Fruit fly (Drosophila melanogaster) whole organism, embryonic: ENCODE results near the gene RpS17.

Source experiments
- Adf1 ChIP-seq: fragments of 200-800 bp; sonication (Bioruptor generic); IDR thresholded peaks from 2 replicates; pipeline ENCODE4 v1.3.6; 2022; ENCODE audit warnings: missing biosample characterization, missing genetic modification characterization
- Bdp1 ChIP-seq: fragments of 200-800 bp; sonication (Bioruptor generic); optimal IDR thresholded peaks from 3 replicates; lab custom pipeline; 2016; ENCODE audit warnings: missing biosample characterization, missing genetic modification characterization
- Bteb2 ChIP-seq: fragments of 200-800 bp; sonication (Bioruptor generic); optimal IDR thresholded peaks from 2 replicates; lab custom pipeline; 2016; ENCODE audit warnings: missing biosample characterization, missing genetic modification characterization
- CG10209 ChIP-seq: fragments of 200-800 bp; sonication (Bioruptor generic); optimal IDR thresholded peaks from 3 replicates; lab custom pipeline; 2017; ENCODE audit warnings: missing biosample characterization, mild to moderate bottlenecking, missing genetic modification characterization, missing genetic modification reagents
- CG10543 ChIP-seq: fragments of 200-800 bp; sonication (Bioruptor generic); optimal IDR thresholded peaks from 3 replicates; lab custom pipeline; 2017; ENCODE audit warnings: missing biosample characterization, mild to moderate bottlenecking, missing genetic modification characterization, moderate library complexity
- CG11456 ChIP-seq: fragments of 200-800 bp; sonication (Bioruptor generic); IDR thresholded peaks from 3 replicates; pipeline ENCODE4 v1.3.6; 2022; ENCODE audit warnings: missing biosample characterization, missing genetic modification characterization
- CG17802 ChIP-seq: fragments of 200-800 bp; sonication (Bioruptor generic); optimal IDR thresholded peaks from 2 replicates; lab custom pipeline; 2018; ENCODE audit warnings: missing biosample characterization, mild to moderate bottlenecking, missing genetic modification characterization, moderate library complexity
- CG2199 ChIP-seq: fragments of 200-800 bp; sonication (Bioruptor generic); IDR thresholded peaks from 3 replicates; pipeline ENCODE4 v1.3.6; 2022; ENCODE audit warnings: missing biosample characterization, missing genetic modification characterization
- CG31224 ChIP-seq: fragments of 200-800 bp; sonication (Bioruptor generic); IDR thresholded peaks from 2 replicates; pipeline ENCODE4 v1.3.6; 2022; ENCODE audit warnings: missing biosample characterization, missing genetic modification characterization
- CG32767 ChIP-seq: fragments of 200-800 bp; sonication (Bioruptor generic); IDR thresholded peaks from 2 replicates; pipeline ENCODE4 v1.3.6; 2022; ENCODE audit warnings: missing biosample characterization, missing genetic modification characterization
- CG3407 ChIP-seq: fragments of 200-800 bp; sonication (Bioruptor generic); optimal IDR thresholded peaks from 2 replicates; lab custom pipeline; 2018; ENCODE audit warnings: missing biosample characterization, mild to moderate bottlenecking, missing genetic modification characterization
- CG42726 ChIP-seq: fragments of 200-800 bp; sonication (Bioruptor generic); IDR thresholded peaks from 2 replicates; pipeline ENCODE4 v1.3.6; 2022; ENCODE audit warnings: missing biosample characterization, missing genetic modification characterization; ENCODE audit not compliant: partially characterized antibody
- CG8359 ChIP-seq: fragments of 200-800 bp; sonication (Bioruptor generic); optimal IDR thresholded peaks from 2 replicates; lab custom pipeline; 2017; ENCODE audit warnings: missing biosample characterization, mild to moderate bottlenecking, missing genetic modification characterization, borderline replicate concordance
- CG9727 ChIP-seq: fragments of 200-800 bp; sonication (Bioruptor generic); optimal IDR thresholded peaks from 3 replicates; lab custom pipeline; 2017; ENCODE audit warnings: missing biosample characterization, mild to moderate bottlenecking, missing genetic modification characterization
- CG9932 ChIP-seq: fragments of 200-800 bp; sonication (Bioruptor generic); IDR thresholded peaks from 2 replicates; pipeline ENCODE4 v1.3.6; 2022; ENCODE audit warnings: missing biosample characterization, missing genetic modification characterization
- D19A ChIP-seq: fragments of 200-800 bp; optimal IDR thresholded peaks from 3 replicates; lab custom pipeline; 2019; ENCODE audit warnings: missing biosample characterization, mild to moderate bottlenecking, missing genetic modification characterization, moderate library complexity
- D19B ChIP-seq: fragments of 200-800 bp; sonication (Bioruptor generic); optimal IDR thresholded peaks from 2 replicates; lab custom pipeline; 2017; ENCODE audit warnings: missing biosample characterization, mild to moderate bottlenecking, missing genetic modification characterization
- MBD-R2 ChIP-seq: fragments of 200-800 bp; sonication (Bioruptor generic); IDR thresholded peaks from 2 replicates; pipeline ENCODE4 v1.3.6; 2022; ENCODE audit warnings: missing biosample characterization, missing genetic modification characterization
- Med ChIP-seq: fragments of 200-800 bp; sonication (Bioruptor generic); peaks from one replicate; lab custom pipeline; 2016; ENCODE audit warnings: missing biosample characterization, missing genetic modification characterization, mild to moderate bottlenecking, inconsistent platforms, moderate library complexity
- NFAT ChIP-seq: fragments of 200-800 bp; sonication (Bioruptor generic); IDR thresholded peaks from 2 replicates; pipeline ENCODE4 v1.3.6; 2022; ENCODE audit warnings: missing biosample characterization, missing genetic modification characterization
- Nf-YB ChIP-seq: fragments of 200-800 bp; sonication (Bioruptor generic); optimal IDR thresholded peaks from 3 replicates; lab custom pipeline; 2019; ENCODE audit warnings: missing biosample characterization, mild to moderate bottlenecking, missing genetic modification characterization, moderate library complexity
- Trl ChIP-seq, 3 experiments: fragments of >200 bp in 2 of 3; fragments of 200-800 bp in 1 of 3; sonication (Bioruptor generic) in 1 of 3; optimal IDR thresholded peaks; 2 replicates in 1 of 3; 3 replicates in 2 of 3; lab custom pipeline; 2016 to 2017; ENCODE audit warnings: missing biosample characterization in 1 of 3, missing genetic modification characterization in 1 of 3
- ara ChIP-seq: fragments of 200-800 bp; sonication (Bioruptor generic); IDR thresholded peaks from 2 replicates; pipeline ENCODE4 v1.3.6; 2022; ENCODE audit warnings: missing biosample characterization, missing genetic modification characterization
- ato ChIP-seq: fragments of 200-800 bp; sonication (Bioruptor generic); IDR thresholded peaks from 2 replicates; pipeline ENCODE4 v1.3.6; 2022; ENCODE audit warnings: missing biosample characterization, missing genetic modification characterization; ENCODE audit not compliant: partially characterized antibody
- cg ChIP-seq: fragments of 200-800 bp; sonication (Bioruptor generic); optimal IDR thresholded peaks from 3 replicates; lab custom pipeline; 2019; ENCODE audit warnings: missing biosample characterization, mild to moderate bottlenecking, missing genetic modification characterization, moderate library complexity
- chif ChIP-seq, 2 experiments: fragments of 200-800 bp; sonication (Bioruptor generic); optimal IDR thresholded peaks; 3 replicates each; lab custom pipeline; 2016; ENCODE audit warnings: missing biosample characterization in 2 of 2, missing genetic modification characterization in 2 of 2
- chm ChIP-seq: fragments of 200-800 bp; sonication (Bioruptor generic); IDR thresholded peaks from 2 replicates; pipeline ENCODE4 v1.3.6; 2022; ENCODE audit warnings: missing biosample characterization, missing genetic modification characterization
- ci ChIP-seq: fragments of 200-800 bp; sonication (Bioruptor generic); IDR thresholded peaks from 3 replicates; pipeline ENCODE4 v1.3.6; 2022; ENCODE audit warnings: missing biosample characterization, missing genetic modification characterization
- crol ChIP-seq: fragments of 200-800 bp; sonication (Bioruptor generic); IDR thresholded peaks from 2 replicates; pipeline ENCODE4 v1.3.6; 2022; ENCODE audit warnings: missing biosample characterization, missing genetic modification characterization
- dan ChIP-seq: fragments of 200-800 bp; sonication (Bioruptor generic); IDR thresholded peaks from 2 replicates; pipeline ENCODE4 v1.3.6; 2022; ENCODE audit warnings: missing biosample characterization, missing genetic modification characterization
- exex ChIP-seq: fragments of 200-800 bp; sonication (Bioruptor generic); optimal IDR thresholded peaks from 4 replicates; lab custom pipeline; 2018; ENCODE audit warnings: missing biosample characterization, mild to moderate bottlenecking, missing genetic modification characterization, moderate library complexity
- ftz-f1 ChIP-seq: fragments of 200-800 bp; sonication (Bioruptor generic); optimal IDR thresholded peaks from 2 replicates; lab custom pipeline; 2016; ENCODE audit warnings: missing biosample characterization, missing genetic modification characterization
- kah ChIP-seq: fragments of 200-800 bp; sonication (Bioruptor generic); optimal IDR thresholded peaks from 2 replicates; lab custom pipeline; 2018; ENCODE audit warnings: missing biosample characterization, mild to moderate bottlenecking, missing genetic modification characterization
- nerfin-2 ChIP-seq: fragments of 200-800 bp; sonication (Bioruptor generic); IDR thresholded peaks from 2 replicates; pipeline ENCODE4 v1.3.6; 2022; ENCODE audit warnings: missing biosample characterization, missing genetic modification characterization; ENCODE audit not compliant: partially characterized antibody
- rib ChIP-seq: fragments of 200-800 bp; sonication (Bioruptor generic); IDR thresholded peaks from 2 replicates; pipeline ENCODE4 v1.3.6; 2022; ENCODE audit warnings: missing biosample characterization, missing genetic modification characterization
- row ChIP-seq: fragments of 200-800 bp; sonication (Bioruptor generic); IDR thresholded peaks from 3 replicates; pipeline ENCODE4 v1.3.6; 2022; ENCODE audit warnings: missing biosample characterization, missing genetic modification characterization
- sd ChIP-seq: fragments of 200-800 bp; sonication (Bioruptor generic); optimal IDR thresholded peaks from 3 replicates; lab custom pipeline; 2018; ENCODE audit warnings: missing biosample characterization, mild to moderate bottlenecking, missing genetic modification characterization, moderate library complexity
- sens-2 ChIP-seq: fragments of 200-800 bp; sonication (Bioruptor generic); IDR thresholded peaks from 2 replicates; pipeline ENCODE4 v1.3.6; 2022; ENCODE audit warnings: missing biosample characterization, missing genetic modification characterization
- sob ChIP-seq: fragments of 200-800 bp; sonication (Bioruptor generic); IDR thresholded peaks from 2 replicates; pipeline ENCODE4 v1.3.6; 2022; ENCODE audit warnings: missing biosample characterization, missing genetic modification characterization
- sr ChIP-seq: fragments of 200-800 bp; sonication (Bioruptor generic); IDR thresholded peaks from 3 replicates; pipeline ENCODE4 v1.3.6; 2022; ENCODE audit warnings: missing biosample characterization, missing genetic modification characterization
- trem ChIP-seq: fragments of 200-800 bp; optimal IDR thresholded peaks from 3 replicates; lab custom pipeline; 2019; ENCODE audit warnings: missing biosample characterization, mild to moderate bottlenecking, missing genetic modification characterization, moderate library complexity

The RpS17 gene

DNA sequence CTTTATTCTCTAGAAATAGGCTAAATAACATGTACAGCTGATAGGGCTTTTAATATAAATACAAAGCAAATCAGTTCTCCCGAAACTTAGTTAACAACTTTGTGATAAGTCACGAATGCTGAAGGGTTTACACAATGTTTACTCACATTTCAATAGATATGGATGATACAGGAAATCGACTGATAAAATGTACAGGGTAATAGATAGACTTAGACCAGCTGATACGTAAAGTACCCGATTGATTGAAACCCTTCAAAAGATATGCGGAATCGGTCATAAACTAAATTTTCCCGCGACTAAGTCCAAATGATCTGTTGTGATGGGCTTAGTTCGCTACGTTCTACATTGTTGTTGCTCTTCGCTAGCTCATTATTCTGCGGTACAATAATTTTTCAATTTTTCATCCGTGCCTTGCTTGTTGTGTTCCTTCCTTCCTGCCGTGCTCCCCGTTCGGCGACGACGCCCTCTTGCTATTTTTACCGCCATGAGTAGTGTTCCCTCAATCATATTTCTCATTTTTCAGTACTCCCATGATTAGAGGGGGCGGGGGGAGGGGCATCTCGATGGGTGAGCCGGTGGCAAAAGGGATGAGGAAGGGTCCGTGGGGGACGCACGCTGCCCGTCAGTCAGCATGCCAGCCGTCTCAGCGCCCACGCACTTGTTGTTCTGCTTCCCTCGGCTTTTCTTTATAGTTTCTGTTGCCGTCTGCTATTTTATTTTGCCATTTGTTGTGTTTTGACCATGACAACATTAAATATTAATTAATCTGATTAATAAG is 3.4 kb upstream of the RpS17 start (continued):
- TF ChIP-seq exex: peak; percentile 40
- peak; percentile 12; the same call in 1 of the 2 replicates for TF ChIP-seq Adf1
- no peak for TF ChIP-seq sens-2 (GFP tag; lab: Robert Waterston, UW)
- TF ChIP-seq sr (GFP tag; lab: Robert Waterston, UW): peak; percentile 98
- peak; percentile 64 for TF ChIP-seq kah (GFP tag; lab: Kevin White, UChicago)
- no peak for TF ChIP-seq dan (GFP tag; lab: Robert Waterston, UW)
- no peak for TF ChIP-seq CG9727 (GFP tag; lab: Kevin White, UChicago)
- TF ChIP-seq ci (GFP tag; lab: Robert Waterston, UW): 0 out of 3 replicates have a peak, but pooled peaks have one; percentile 33
- TF ChIP-seq sd (tag; lab: Kevin White, UChicago): peak; percentile 82
- no peak for TF ChIP-seq CG17802
- TF ChIP-seq CG10209 (GFP tag; lab: Kevin White, UChicago): no peak
- 0 out of 2 replicates have a peak, but pooled peaks have one; percentile 5 for TF ChIP-seq CG31224
- TF ChIP-seq CG9932: 0 out of 2 replicates have a peak, but pooled peaks have one; percentile 7
- no peak for TF ChIP-seq MBD-R2 (GFP tag; lab: Robert Waterston, UW)
- no peak for TF ChIP-seq Nf-YB (GFP tag; lab: Kevin White, UChicago)
- TF ChIP-seq CG10543: peak; percentile 88
- TF ChIP-seq chm (GFP tag; lab: Robert Waterston, UW): no peak
- no peak for TF ChIP-seq trem (tag; lab: Kevin White, UChicago)
- TF ChIP-seq Med (GFP tag; lab: Kevin White, UChicago): peak; percentile 71
- no peak for TF ChIP-seq nerfin-2
- TF ChIP-seq rib (GFP tag; lab: Robert Waterston, UW): peak; percentile 48; the same call in 1 of the 2 replicates
- TF ChIP-seq chif (GFP tag; optimal IDR thresholded peaks at IDR 0.05; lab: Kevin White, UChicago): no peak
- peak; percentile 47; the same call in 1 of the 3 replicates for TF ChIP-seq CG11456 (GFP tag; lab: Robert Waterston, UW)

DNA sequence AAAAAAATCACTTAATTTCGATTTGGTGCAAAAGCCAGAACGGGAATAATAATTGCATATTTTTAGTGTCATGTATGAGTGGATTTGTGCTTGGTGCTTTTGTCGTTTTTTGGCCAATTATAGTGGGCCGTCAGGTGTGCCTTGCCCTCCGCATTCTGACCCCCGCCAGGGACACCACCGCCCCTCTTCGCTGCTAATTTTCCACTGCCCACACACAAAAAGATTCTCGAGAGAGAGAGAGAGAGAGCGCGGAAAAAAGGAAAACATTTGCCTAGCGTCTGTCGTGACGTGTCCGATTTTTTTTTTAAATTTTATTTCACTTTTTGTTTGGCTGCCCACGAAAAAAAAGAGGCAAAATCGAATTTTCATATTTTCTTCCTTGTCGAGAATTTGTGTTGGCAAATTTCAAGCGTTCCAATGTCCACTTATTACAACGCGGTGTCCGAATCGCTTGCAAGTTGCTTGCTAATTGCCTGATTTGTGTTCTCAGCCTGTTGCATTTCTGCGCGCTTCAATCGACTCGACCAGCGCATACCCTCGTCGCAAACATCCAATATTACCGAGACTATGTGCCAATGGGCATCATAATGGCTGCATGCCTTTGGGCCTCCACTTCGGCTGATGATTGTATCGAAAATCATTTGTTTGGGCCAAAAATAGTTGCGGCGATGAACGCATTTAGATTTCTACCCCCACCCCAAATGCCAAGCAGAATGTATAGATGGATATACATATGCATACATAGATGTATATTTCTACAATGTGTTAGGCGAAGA is 2.4 kb upstream of the RpS17 start:
- TF ChIP-seq ara: 0 out of 2 replicates have a peak, but pooled peaks have one; percentile 23
- TF ChIP-seq ato: peak; percentile 26; the same call in 1 of the 2 replicates
- 0 out of 3 replicates have a peak, but pooled peaks have one; percentile 37 for TF ChIP-seq row (GFP tag; lab: Robert Waterston, UW)
- 0 out of 2 replicates have a peak, but pooled peaks have one; percentile 21 for TF ChIP-seq CG42726
- TF ChIP-seq Bdp1 (GFP tag; lab: Kevin White, UChicago): no peak
- TF ChIP-seq sd (tag; lab: Kevin White, UChicago): peak; percentile 75
- peak; percentile 9 for TF ChIP-seq D19A (tag; lab: Kevin White, UChicago)
- TF ChIP-seq CG3407 (GFP tag; lab: Kevin White, UChicago): no peak
- peak; percentile 22; the same call in 1 of the 2 replicates for TF ChIP-seq sob (GFP tag; lab: Robert Waterston, UW)
- TF ChIP-seq CG2199: peak; percentile 64; the same call in 2 of the 3 replicates
- TF ChIP-seq NFAT: peak; percentile 35; the same call in 1 of the 2 replicates
- 0 out of 2 replicates have a peak, but pooled peaks have one; percentile 13 for TF ChIP-seq CG32767 (GFP tag; lab: Robert Waterston, UW)
- peak; percentile 51 for TF ChIP-seq ftz-f1
- peak in 1 of 2 experiments; percentile 44 for TF ChIP-seq Trl (optimal IDR thresholded peaks at IDR 0.05; lab: Kevin White, UChicago)
- TF ChIP-seq Trl (GFP tag; optimal IDR thresholded peaks at IDR 0.05; lab: Kevin White, UChicago): no peak
- peak; percentile 8 for TF ChIP-seq cg (GFP tag; lab: Kevin White, UChicago)
- TF ChIP-seq sr (GFP tag; lab: Robert Waterston, UW): peak; percentile 91
- peak; percentile 55 for TF ChIP-seq D19B (GFP tag; lab: Kevin White, UChicago)
- no peak for TF ChIP-seq Bteb2 (GFP tag; lab: Kevin White, UChicago)
- TF ChIP-seq Med (GFP tag; lab: Kevin White, UChicago): peak; percentile 59
- no peak for TF ChIP-seq CG8359
- peak; percentile 24; the same call in 1 of the 2 replicates for TF ChIP-seq crol (GFP tag; lab: Robert Waterston, UW)
